Fruit fly (Drosophila melanogaster): ENCODE data around the gene Ir7f.

The Ir7f gene

dm6 chrX:7931028-7931549, 47.3 kb upstream of the Ir7f start, which contains the start of gene mahe (continued):
- TF ChIP-seq gsb (GFP tag; IDR thresholded peaks at IDR 0.05), result no peak
- TF ChIP-seq mld (GFP tag; IDR thresholded peaks at IDR 0.05; ENCODE audit: partially characterized antibody), result peak; percentile 18; the same call in 1 of the 3 replicates
- no peak for TF ChIP-seq D19B (GFP tag; optimal IDR thresholded peaks at IDR 0.05)
- no peak for TF ChIP-seq CG5180 (GFP tag; optimal IDR thresholded peaks at IDR 0.05)
- TF ChIP-seq CrebB (tag; optimal IDR thresholded peaks at IDR 0.05), result no peak
- TF ChIP-seq CG12659 (GFP tag; optimal IDR thresholded peaks at IDR 0.05), result peak; percentile 49
- no peak for TF ChIP-seq CG9876 (GFP tag; optimal IDR thresholded peaks at IDR 0.05)
- peak; percentile 77 for TF ChIP-seq Med (GFP tag)
- TF ChIP-seq CG10543 (GFP tag; optimal IDR thresholded peaks at IDR 0.05), result no peak
- TF ChIP-seq dmrt99B (tag; optimal IDR thresholded peaks at IDR 0.05), result no peak
- no peak for TF ChIP-seq CG7786 (GFP tag; optimal IDR thresholded peaks at IDR 0.05)
- TF ChIP-seq CG6254 (GFP tag; optimal IDR thresholded peaks at IDR 0.05), result no peak
- no peak for TF ChIP-seq chif (GFP tag; optimal IDR thresholded peaks at IDR 0.05)
- no peak for TF ChIP-seq dati (GFP tag; IDR thresholded peaks at IDR 0.05)
- TF ChIP-seq Dfd (GFP tag; optimal IDR thresholded peaks at IDR 0.05), result no peak
- TF ChIP-seq Sry-δ (GFP tag; optimal IDR thresholded peaks at IDR 0.05), result peak; percentile 89
- no peak for TF ChIP-seq ken (GFP tag; IDR thresholded peaks at IDR 0.05)
- no peak for TF ChIP-seq CG7745 (tag; optimal IDR thresholded peaks at IDR 0.05)
- no peak for TF ChIP-seq croc (GFP tag; conservative IDR thresholded peaks at IDR 0.05)
- peak; percentile 37 for TF ChIP-seq zen (tag; optimal IDR thresholded peaks at IDR 0.05)
- TF ChIP-seq Hey (tag; optimal IDR thresholded peaks at IDR 0.05), result no peak
- no peak for TF ChIP-seq CG18619 (GFP tag; optimal IDR thresholded peaks at IDR 0.05)
- no peak for TF ChIP-seq GATAe (GFP tag; conservative IDR thresholded peaks at IDR 0.05)
- TF ChIP-seq danr (GFP tag; IDR thresholded peaks at IDR 0.05), result no peak
- TF ChIP-seq CG2129 (GFP tag; IDR thresholded peaks at IDR 0.05; ENCODE audit: partially characterized antibody), result peak; percentile 77
- no peak for TF ChIP-seq CG11504 (tag; optimal IDR thresholded peaks at IDR 0.05)
- no peak for TF ChIP-seq CG9609 (GFP tag; optimal IDR thresholded peaks at IDR 0.05)
- TF ChIP-seq Sox102F (GFP tag; optimal IDR thresholded peaks at IDR 0.05), result no peak
- peak; percentile 93 for TF ChIP-seq chinmo (GFP tag; IDR thresholded peaks at IDR 0.05; ENCODE audit: partially characterized antibody)
- TF ChIP-seq HmgZ (tag; optimal IDR thresholded peaks at IDR 0.05), result no peak
- TF ChIP-seq CG3407 (GFP tag; optimal IDR thresholded peaks at IDR 0.05), result no peak
- TF ChIP-seq Sry-β (GFP tag; optimal IDR thresholded peaks at IDR 0.05), result no peak
- TF ChIP-seq dm (GFP tag; optimal IDR thresholded peaks at IDR 0.05), result no peak
- TF ChIP-seq Hr39 (optimal IDR thresholded peaks at IDR 0.05), result no peak
- no peak for TF ChIP-seq z (GFP tag; IDR thresholded peaks at IDR 0.05)
- TF ChIP-seq Hr78 (GFP tag; optimal IDR thresholded peaks at IDR 0.05), result no peak
- peak; percentile 87 for TF ChIP-seq Scr (GFP tag; IDR thresholded peaks at IDR 0.05; ENCODE audit: partially characterized antibody)
- no peak for TF ChIP-seq CG10274 (GFP tag; optimal IDR thresholded peaks at IDR 0.05)
- TF ChIP-seq Max (GFP tag; optimal IDR thresholded peaks at IDR 0.05), result no peak
- TF ChIP-seq CG2889 (GFP tag; IDR thresholded peaks at IDR 0.05), result no peak
- peak; percentile 8; the same call in 1 of the 2 replicates for TF ChIP-seq Rfx (GFP tag; IDR thresholded peaks at IDR 0.05)
- peak; percentile 71 for TF ChIP-seq CG3163 (GFP tag; optimal IDR thresholded peaks at IDR 0.05)
- TF ChIP-seq rib (GFP tag; IDR thresholded peaks at IDR 0.05), result no peak
- no peak for TF ChIP-seq CG15269 (tag; optimal IDR thresholded peaks at IDR 0.05)
- TF ChIP-seq CG15073 (GFP tag; optimal IDR thresholded peaks at IDR 0.05), result no peak
- TF ChIP-seq shn (GFP tag; optimal IDR thresholded peaks at IDR 0.05), result no peak
- TF ChIP-seq dysf (GFP tag; IDR thresholded peaks at IDR 0.05), result no peak
- TF ChIP-seq CG13894 (tag; optimal IDR thresholded peaks at IDR 0.05), result no peak
- peak; percentile 74 for TF ChIP-seq inv (GFP tag; IDR thresholded peaks at IDR 0.05; ENCODE audit: partially characterized antibody)
- no peak for TF ChIP-seq sisA (GFP tag; IDR thresholded peaks at IDR 0.05)
- TF ChIP-seq gcm (GFP tag; optimal IDR thresholded peaks at IDR 0.05), result no peak
